Worm (Caenorhabditis elegans) whole organism, young adult: Measurements from ENCODE around the gene col-187.

Experiments
- C17E4.6 ChIP-seq: fragments of 200-800 bp; sonication (Bioruptor generic); IDR thresholded peaks from 2 replicates; pipeline ENCODE4 v1.3.6; 2022; ENCODE audit warnings: missing genetic modification reagents, missing genetic modification characterization, missing compliant biosample characterization
- F49E8.2 ChIP-seq: sonication (generic microtip); optimal IDR thresholded peaks from 3 replicates; lab custom pipeline; 2017; ENCODE audit warnings: missing genetic modification characterization, mild to moderate bottlenecking, missing compliant biosample characterization, antibody characterized with exemption, moderate library complexity; ENCODE audit not compliant: insufficient read depth
- ama-1 ChIP-seq, 3 experiments: fragments of 150-350 bp in 1 of 3; sonication (generic microtip) in 2 of 3; optimal IDR thresholded peaks; 2 replicates each; lab custom pipeline; 2014 to 2018; ENCODE audit warnings: missing biosample characterization in 2 of 3, missing genetic modification characterization in 2 of 3, missing genetic modification reagents in 2 of 3
- lin-40 ChIP-seq: sonication (generic microtip); optimal IDR thresholded peaks from 2 replicates; lab custom pipeline; 2016; ENCODE audit warnings: missing genetic modification characterization, mild to moderate bottlenecking, missing compliant biosample characterization, missing genotype, missing genetic modification reagents
- lir-1 ChIP-seq: fragments of 200-800 bp; sonication (Bioruptor generic); conservative IDR thresholded peaks from 2 replicates; pipeline ENCODE4 v1.3.6; 2022; ENCODE audit warnings: missing genetic modification reagents, missing genetic modification characterization, missing compliant biosample characterization
- lsl-1 ChIP-seq: fragments of 200-800 bp; sonication (Bioruptor generic); optimal IDR thresholded peaks from 2 replicates; lab custom pipeline; 2018; ENCODE audit warnings: mild to moderate bottlenecking, missing genetic modification characterization, moderate library complexity, missing compliant biosample characterization
- madf-3 ChIP-seq: fragments of 200-800 bp; sonication (Bioruptor generic); IDR thresholded peaks from 2 replicates; pipeline ENCODE4 v1.3.6; 2022; ENCODE audit warnings: missing genetic modification reagents, missing genetic modification characterization, missing compliant biosample characterization
- pbrm-1 ChIP-seq: fragments of 200-800 bp; sonication (Bioruptor generic); IDR thresholded peaks from 2 replicates; pipeline ENCODE4 v1.3.6; 2022; ENCODE audit warnings: missing genetic modification reagents, missing genetic modification characterization, missing compliant biosample characterization
- unc-62 ChIP-seq: fragments of 150-350 bp; optimal IDR thresholded peaks from 2 replicates; lab custom pipeline; 2014; ENCODE audit warnings: missing biosample characterization, missing genetic modification reagents, missing genetic modification characterization
- ztf-25 ChIP-seq: fragments of 200-800 bp; sonication (Bioruptor generic); IDR thresholded peaks from 2 replicates; pipeline ENCODE4 v1.3.6; 2022; ENCODE audit warnings: missing genetic modification reagents, missing genetic modification characterization, missing compliant biosample characterization

ce11 chrX:16028980-16029379 is 43.7 kb upstream of the col-187 start:
- TF ChIP-seq C17E4.6 (GFP tag; lab: Robert Waterston, UW) = no peak
- no peak for TF ChIP-seq ama-1 (optimal IDR thresholded peaks at IDR 0.05; lab: Kevin White, UChicago)
- no peak for TF ChIP-seq ama-1 (GFP tag; optimal IDR thresholded peaks at IDR 0.05; lab: Kevin White, UChicago)
- TF ChIP-seq F49E8.2 (tag; lab: Kevin White, UChicago) = no peak
- no peak for TF ChIP-seq pbrm-1
- TF ChIP-seq unc-62 (GFP tag; lab: Kevin White, UChicago) = no peak
- no peak for TF ChIP-seq ztf-25 (GFP tag; lab: Robert Waterston, UW)
- no peak for TF ChIP-seq lin-40 (tag; lab: Kevin White, UChicago)
- TF ChIP-seq lsl-1 (GFP tag; lab: Kevin White, UChicago) = no peak
- TF ChIP-seq madf-3 (GFP tag; lab: Robert Waterston, UW) = no peak
- no peak for TF ChIP-seq lir-1
